Worm (Caenorhabditis elegans) whole organism, late embryonic: ENCODE data around the gene alh-4.

Source experiments
- C08G9.2 ChIP-seq: sonication (generic microtip); optimal IDR thresholded peaks from 2 replicates; lab custom pipeline; 2016; ENCODE audit warnings: mild to moderate bottlenecking, missing genetic modification characterization, moderate library complexity, missing compliant biosample characterization
- C38D4.7 ChIP-seq: fragments of 200-800 bp; sonication (Bioruptor generic); optimal IDR thresholded peaks from 2 replicates; lab custom pipeline; 2018; ENCODE audit warnings: mild to moderate bottlenecking, missing genetic modification characterization, moderate library complexity, missing compliant biosample characterization
- K02D7.2 ChIP-seq: sonication (generic microtip); optimal IDR thresholded peaks from 2 replicates; lab custom pipeline; 2017; ENCODE audit warnings: mild to moderate bottlenecking, missing genetic modification characterization, missing compliant biosample characterization
- K09A11.1 ChIP-seq: sonication (generic microtip); optimal IDR thresholded peaks from 2 replicates; lab custom pipeline; 2017; ENCODE audit warnings: antibody characterized with exemption, mild to moderate bottlenecking, missing genetic modification characterization, missing compliant biosample characterization; ENCODE audit not compliant: insufficient read depth
- ahr-1 ChIP-seq: sonication (generic microtip); optimal IDR thresholded peaks from 2 replicates; lab custom pipeline; 2016; ENCODE audit warnings: missing genetic modification characterization, missing compliant biosample characterization
- ceh-14 ChIP-seq: sonication (generic microtip); optimal IDR thresholded peaks from 2 replicates; lab custom pipeline; 2016; ENCODE audit warnings: missing genotype, missing genetic modification characterization, missing compliant biosample characterization
- ceh-2 ChIP-seq: sonication (generic microtip); optimal IDR thresholded peaks from 2 replicates; lab custom pipeline; 2016; ENCODE audit warnings: missing genotype, missing genetic modification characterization, missing compliant biosample characterization
- ceh-24 ChIP-seq: sonication (generic microtip); optimal IDR thresholded peaks from 2 replicates; lab custom pipeline; 2016; ENCODE audit warnings: mild to moderate bottlenecking, missing genetic modification characterization, missing compliant biosample characterization
- ceh-30 ChIP-seq: fragments of 150-350 bp; optimal IDR thresholded peaks from 2 replicates; lab custom pipeline; 2014; ENCODE audit warnings: missing biosample characterization, missing genetic modification characterization
- ceh-31 ChIP-seq: sonication (generic microtip); optimal IDR thresholded peaks from 2 replicates; lab custom pipeline; 2016; ENCODE audit warnings: missing genetic modification characterization, missing compliant biosample characterization
- ceh-45 ChIP-seq: fragments of 200-800 bp; sonication (Bioruptor generic); IDR thresholded peaks from 2 replicates; pipeline ENCODE4 v1.3.6; 2022; ENCODE audit warnings: missing genetic modification reagents, missing genetic modification characterization, missing compliant biosample characterization
- ceh-48 ChIP-seq: sonication (generic microtip); optimal IDR thresholded peaks from 2 replicates; lab custom pipeline; 2016; ENCODE audit warnings: missing genetic modification characterization, inconsistent platforms, missing compliant biosample characterization
- ceh-9 ChIP-seq: sonication (generic microtip); optimal IDR thresholded peaks from 2 replicates; lab custom pipeline; 2016; ENCODE audit warnings: mild to moderate bottlenecking, missing genetic modification characterization, inconsistent platforms, missing compliant biosample characterization
- dmd-4 ChIP-seq: sonication (generic microtip); optimal IDR thresholded peaks from 2 replicates; lab custom pipeline; 2016; ENCODE audit warnings: borderline replicate concordance, missing genetic modification characterization, missing compliant biosample characterization
- dve-1 ChIP-seq: sonication (generic microtip); optimal IDR thresholded peaks from 2 replicates; lab custom pipeline; 2017; ENCODE audit warnings: antibody characterized with exemption, mild to moderate bottlenecking, missing genetic modification characterization, missing compliant biosample characterization
- elt-2 ChIP-seq: sonication (generic microtip); optimal IDR thresholded peaks from 2 replicates; lab custom pipeline; 2016; ENCODE audit warnings: missing genetic modification reagents, missing genetic modification characterization, missing compliant biosample characterization
- elt-4 ChIP-seq: sonication (generic microtip); optimal IDR thresholded peaks from 2 replicates; lab custom pipeline; 2016; ENCODE audit warnings: missing genetic modification characterization, missing compliant biosample characterization
- ets-4 ChIP-seq: sonication (generic microtip); optimal IDR thresholded peaks from 2 replicates; lab custom pipeline; 2016; ENCODE audit warnings: missing genetic modification characterization, missing compliant biosample characterization
- eyg-1 ChIP-seq: sonication (generic microtip); optimal IDR thresholded peaks from 2 replicates; lab custom pipeline; 2016; ENCODE audit warnings: missing genotype, missing genetic modification characterization, missing compliant biosample characterization
- fax-1 ChIP-seq: sonication (generic microtip); optimal IDR thresholded peaks from 2 replicates; lab custom pipeline; 2016; ENCODE audit warnings: missing genotype, missing genetic modification characterization, missing compliant biosample characterization
- fkh-6 ChIP-seq: sonication (generic microtip); optimal IDR thresholded peaks from 2 replicates; lab custom pipeline; 2016; ENCODE audit warnings: missing genetic modification characterization, missing compliant biosample characterization
- gmeb-2 ChIP-seq: sonication (generic microtip); optimal IDR thresholded peaks from 2 replicates; lab custom pipeline; 2016; ENCODE audit warnings: missing genetic modification characterization, inconsistent platforms, missing compliant biosample characterization
- hlh-15 ChIP-seq: sonication (generic microtip); optimal IDR thresholded peaks from 2 replicates; lab custom pipeline; 2016; ENCODE audit warnings: missing genetic modification characterization, missing compliant biosample characterization
- hlh-30 ChIP-seq: sonication (generic microtip); optimal IDR thresholded peaks from 2 replicates; lab custom pipeline; 2017; ENCODE audit warnings: antibody characterized with exemption, missing genetic modification characterization, missing compliant biosample characterization; ENCODE audit not compliant: insufficient read depth
- hlh-8 ChIP-seq: sonication (generic microtip); optimal IDR thresholded peaks from 2 replicates; lab custom pipeline; 2016; ENCODE audit warnings: missing genotype, missing genetic modification characterization, missing compliant biosample characterization
- lim-6 ChIP-seq: sonication (generic microtip); optimal IDR thresholded peaks from 2 replicates; lab custom pipeline; 2016; ENCODE audit warnings: missing genetic modification characterization, missing compliant biosample characterization
- lin-11 ChIP-seq: fragments of 200-800 bp; sonication (Bioruptor generic); optimal IDR thresholded peaks from 2 replicates; lab custom pipeline; 2018; ENCODE audit warnings: mild to moderate bottlenecking, missing genetic modification characterization, missing compliant biosample characterization
- madf-2 ChIP-seq: sonication (generic microtip); optimal IDR thresholded peaks from 2 replicates; lab custom pipeline; 2017; ENCODE audit warnings: missing genetic modification characterization, missing compliant biosample characterization
- mec-3 ChIP-seq: sonication (generic microtip); optimal IDR thresholded peaks from 2 replicates; lab custom pipeline; 2016; ENCODE audit warnings: borderline replicate concordance, missing genetic modification characterization, missing compliant biosample characterization
- nfya-1 ChIP-seq: sonication (generic microtip); optimal IDR thresholded peaks from 2 replicates; lab custom pipeline; 2017; ENCODE audit warnings: missing genetic modification characterization, mild to moderate bottlenecking, missing compliant biosample characterization, antibody characterized with exemption, moderate library complexity
- nhr-232 ChIP-seq: sonication (generic microtip); optimal IDR thresholded peaks from 2 replicates; lab custom pipeline; 2016; ENCODE audit warnings: missing genetic modification characterization, missing compliant biosample characterization
- npax-4 ChIP-seq: sonication (generic microtip); optimal IDR thresholded peaks from 2 replicates; lab custom pipeline; 2016; ENCODE audit warnings: missing genetic modification characterization, missing compliant biosample characterization
- pat-9 ChIP-seq: fragments of 200-800 bp; sonication (Bioruptor generic); optimal IDR thresholded peaks from 2 replicates; lab custom pipeline; 2018; ENCODE audit warnings: mild to moderate bottlenecking, missing genetic modification characterization, moderate library complexity, missing compliant biosample characterization
- pha-2 ChIP-seq: sonication (generic microtip); optimal IDR thresholded peaks from 2 replicates; lab custom pipeline; 2017; ENCODE audit warnings: mild to moderate bottlenecking, missing genetic modification characterization, missing compliant biosample characterization
- pqm-1 ChIP-seq: sonication (generic microtip); optimal IDR thresholded peaks from 2 replicates; lab custom pipeline; 2016; ENCODE audit warnings: missing genetic modification characterization, missing compliant biosample characterization
- ref-2 ChIP-seq: sonication (generic microtip); optimal IDR thresholded peaks from 2 replicates; lab custom pipeline; 2016; ENCODE audit warnings: missing genetic modification characterization, missing compliant biosample characterization
- rnt-1 ChIP-seq: sonication (generic microtip); optimal IDR thresholded peaks from 2 replicates; lab custom pipeline; 2016; ENCODE audit warnings: missing genetic modification characterization, missing compliant biosample characterization
- sox-2 ChIP-seq: fragments of 200-800 bp; sonication (Bioruptor generic); IDR thresholded peaks from 2 replicates; pipeline ENCODE4 v1.3.6; 2022; ENCODE audit warnings: missing genetic modification reagents, missing genetic modification characterization, missing compliant biosample characterization
- tbx-2 ChIP-seq: sonication (generic microtip); optimal IDR thresholded peaks from 2 replicates; lab custom pipeline; 2016; ENCODE audit warnings: missing genetic modification characterization, missing compliant biosample characterization
- ttx-3 ChIP-seq: sonication (generic microtip); optimal IDR thresholded peaks from 2 replicates; lab custom pipeline; 2016; ENCODE audit warnings: missing genetic modification reagents, missing genetic modification characterization, missing compliant biosample characterization
- unc-3 ChIP-seq, 2 experiments: fragments of 200-800 bp in 1 of 2; sonication (Bioruptor generic) in 1 of 2; sonication (generic microtip) in 1 of 2; conservative IDR thresholded peaks in 1 of 2; optimal IDR thresholded peaks in 1 of 2; 2 replicates each; pipeline versions ENCODE4 v1.3.6 to Lab custom; 2016 to 2022; ENCODE audit warnings: missing compliant biosample characterization in 2 of 2, missing genetic modification characterization in 2 of 2, missing genetic modification reagents in 1 of 2
- unc-42 ChIP-seq: sonication (generic microtip); optimal IDR thresholded peaks from 2 replicates; lab custom pipeline; 2016; ENCODE audit warnings: missing genotype, missing genetic modification characterization, missing compliant biosample characterization
- ztf-16 ChIP-seq: sonication (generic microtip); optimal IDR thresholded peaks from 2 replicates; lab custom pipeline; 2017; ENCODE audit warnings: missing genetic modification characterization, missing compliant biosample characterization

The alh-4 gene

ce11 chrV:6430526-6431371 lies 1.0 kb upstream of the alh-4 start:
- TF ChIP-seq hlh-30 (tag; lab: Kevin White, UChicago), result peak; percentile 4
- TF ChIP-seq K09A11.1 (tag; lab: Kevin White, UChicago), result no peak
- peak; percentile 46 for TF ChIP-seq elt-2 (tag; lab: Kevin White, UChicago)
- no peak for TF ChIP-seq ref-2 (tag; lab: Kevin White, UChicago)

- no peak for TF ChIP-seq ceh-2 (tag; lab: Kevin White, UChicago)
- TF ChIP-seq lim-6 (tag; lab: Kevin White, UChicago), result no peak
- TF ChIP-seq sox-2 (GFP tag; lab: Robert Waterston, UW), result no peak
- TF ChIP-seq ceh-14 (tag; lab: Kevin White, UChicago), result no peak
- TF ChIP-seq C08G9.2 (tag; lab: Kevin White, UChicago), result no peak
- no peak for TF ChIP-seq pat-9 (tag; lab: Kevin White, UChicago)
- no peak for TF ChIP-seq ets-4 (tag; lab: Kevin White, UChicago)
- no peak for TF ChIP-seq unc-42 (tag; lab: Kevin White, UChicago)
- TF ChIP-seq elt-2 (tag; lab: Kevin White, UChicago), result no peak
- TF ChIP-seq pha-2 (tag; lab: Kevin White, UChicago), result no peak
- TF ChIP-seq ceh-24 (tag; lab: Kevin White, UChicago), result no peak
- TF ChIP-seq gmeb-2 (tag; lab: Kevin White, UChicago), result no peak
- no peak for TF ChIP-seq mec-3 (tag; lab: Kevin White, UChicago)
- TF ChIP-seq ceh-48, result no peak
- no peak for TF ChIP-seq madf-2 (tag; lab: Kevin White, UChicago)
- TF ChIP-seq nhr-232 (tag; lab: Kevin White, UChicago), result no peak
- no peak for TF ChIP-seq eyg-1 (tag; lab: Kevin White, UChicago)
- TF ChIP-seq unc-3 (GFP tag; conservative IDR thresholded peaks at IDR 0.05; lab: Robert Waterston, UW), result no peak
- no peak for TF ChIP-seq unc-3 (tag; optimal IDR thresholded peaks at IDR 0.05; lab: Kevin White, UChicago)
- no peak for TF ChIP-seq fkh-6 (tag; lab: Kevin White, UChicago)
- peak; percentile 26 for TF ChIP-seq nfya-1
- TF ChIP-seq K09A11.1 (tag; lab: Kevin White, UChicago), result peak; percentile 27
- peak; percentile 33 for TF ChIP-seq ceh-30 (tag; lab: Kevin White, UChicago)
- peak; percentile 67 for TF ChIP-seq rnt-1
- TF ChIP-seq pqm-1 (tag; lab: Kevin White, UChicago), result no peak
- TF ChIP-seq hlh-15 (tag; lab: Kevin White, UChicago), result no peak
- TF ChIP-seq tbx-2 (tag; lab: Kevin White, UChicago), result peak; percentile 18
- TF ChIP-seq ref-2 (tag; lab: Kevin White, UChicago), result no peak
These were observed 2.3 kb downstream of the alh-4 start for ce11 chrV:6427433-6427832.

- no peak for TF ChIP-seq mec-3 (tag; lab: Kevin White, UChicago)
- no peak for TF ChIP-seq ceh-31 (tag; lab: Kevin White, UChicago)
- no peak for TF ChIP-seq elt-4 (tag; lab: Kevin White, UChicago)
- no peak for TF ChIP-seq C38D4.7 (GFP tag; lab: Kevin White, UChicago)
These were observed 2.9 kb downstream of the alh-4 start, which contains the start of gene atp-4 for ce11 chrV:6426843-6427242. TSS of gene atp-4 (minus strand) at chrV:6427112.

ce11 chrV:6425927-6426326 lies 3.8 kb downstream of the alh-4 start, which contains the start of gene T05H4.11:
TSS of gene T05H4.11 (minus strand) at chrV:6426261.
- TF ChIP-seq ceh-45 (GFP tag; lab: Robert Waterston, UW), result no peak
- no peak for TF ChIP-seq madf-2 (tag; lab: Kevin White, UChicago)
- TF ChIP-seq ceh-14 (tag; lab: Kevin White, UChicago), result no peak
- TF ChIP-seq ztf-16 (tag; lab: Kevin White, UChicago), result no peak
- TF ChIP-seq dve-1 (tag; lab: Kevin White, UChicago), result no peak
- no peak for TF ChIP-seq fkh-6 (tag; lab: Kevin White, UChicago)
- TF ChIP-seq lin-11, result no peak
- no peak for TF ChIP-seq ahr-1 (tag; lab: Kevin White, UChicago)
- no peak for TF ChIP-seq K02D7.2 (tag; lab: Kevin White, UChicago)
- no peak for TF ChIP-seq ttx-3 (tag; lab: Kevin White, UChicago)
- no peak for TF ChIP-seq npax-4 (tag; lab: Kevin White, UChicago)
- TF ChIP-seq unc-3 (GFP tag; conservative IDR thresholded peaks at IDR 0.05; lab: Robert Waterston, UW), result no peak
- TF ChIP-seq unc-3 (tag; optimal IDR thresholded peaks at IDR 0.05; lab: Kevin White, UChicago), result no peak
- no peak for TF ChIP-seq ref-2 (tag; lab: Kevin White, UChicago)
- no peak for TF ChIP-seq ceh-9 (tag; lab: Kevin White, UChicago)
- TF ChIP-seq hlh-8 (tag; lab: Kevin White, UChicago), result no peak
- TF ChIP-seq C08G9.2 (tag; lab: Kevin White, UChicago), result no peak
- TF ChIP-seq dmd-4, result no peak
- TF ChIP-seq fax-1 (tag; lab: Kevin White, UChicago), result no peak
- no peak for TF ChIP-seq nhr-232 (tag; lab: Kevin White, UChicago)
